Worm (Caenorhabditis elegans) whole organism, L4 larva: ENCODE measurements around the gene Y39A1C.1.

Experiments
- F26F4.8 ChIP-seq: fragments of 200-800 bp; sonication (Bioruptor generic); conservative IDR thresholded peaks from 2 replicates; pipeline ENCODE4 v1.3.6; 2022; ENCODE audit warnings: missing genetic modification characterization, missing compliant biosample characterization
- R02D3.7 ChIP-seq: fragments of 150-350 bp; sonication (generic microtip); optimal IDR thresholded peaks from 3 replicates; lab custom pipeline; 2014; ENCODE audit warnings: missing biosample characterization, missing genetic modification characterization
- ceh-28 ChIP-seq: fragments of 150-350 bp; optimal IDR thresholded peaks from 2 replicates; lab custom pipeline; 2014; ENCODE audit warnings: missing biosample characterization, missing genetic modification reagents, missing genetic modification characterization
- nhr-76 ChIP-seq: fragments of 150-350 bp; optimal IDR thresholded peaks from 2 replicates; lab custom pipeline; 2014; ENCODE audit warnings: missing biosample characterization, missing genetic modification characterization
- php-3 ChIP-seq: fragments of 200-800 bp; sonication (Bioruptor generic); IDR thresholded peaks from 2 replicates; pipeline ENCODE4 v1.3.6; 2022; ENCODE audit warnings: missing genetic modification reagents, missing genetic modification characterization, missing compliant biosample characterization
- unc-39 ChIP-seq: sonication (generic microtip); optimal IDR thresholded peaks from 2 replicates; lab custom pipeline; 2017; ENCODE audit warnings: missing biosample characterization, missing genetic modification characterization
- unc-62 ChIP-seq, 3 experiments: fragments of 150-350 bp in 1 of 3; sonication (generic microtip); optimal IDR thresholded peaks in 2 of 3; peaks in 1 of 3; 1 replicate in 1 of 3; 2 replicates in 2 of 3; lab custom pipeline; 2014 to 2017; ENCODE audit warnings: missing biosample characterization in 3 of 3, missing genetic modification characterization in 3 of 3, missing genetic modification reagents in 3 of 3, missing genotype in 1 of 3
- zip-11 ChIP-seq: fragments of 200-800 bp; sonication (Bioruptor generic); IDR thresholded peaks from 2 replicates; pipeline ENCODE4 v1.3.6; 2022; ENCODE audit warnings: missing genetic modification characterization, missing compliant biosample characterization
- ztf-11 ChIP-seq: fragments of 150-350 bp; optimal IDR thresholded peaks from 2 replicates; lab custom pipeline; 2014; ENCODE audit warnings: missing biosample characterization, missing genetic modification characterization

- TF ChIP-seq nhr-76 (tag; lab: Kevin White, UChicago), result no peak
- TF ChIP-seq php-3 (GFP tag; lab: Robert Waterston, UW), result no peak
- no peak for TF ChIP-seq unc-62 (GFP tag; optimal IDR thresholded peaks at IDR 0.05 in 1 of 2; lab: Kevin White, UChicago)
- no peak for TF ChIP-seq unc-62 (tag; optimal IDR thresholded peaks at IDR 0.05; lab: Kevin White, UChicago)
- no peak for TF ChIP-seq ceh-28
- no peak for TF ChIP-seq ztf-11 (tag; lab: Kevin White, UChicago)
- TF ChIP-seq zip-11 (GFP tag; lab: Robert Waterston, UW), result no peak
- no peak for TF ChIP-seq F26F4.8 (GFP tag; lab: Robert Waterston, UW)
- no peak for TF ChIP-seq unc-39 (tag; lab: Kevin White, UChicago)
- no peak for TF ChIP-seq R02D3.7 (tag; lab: Kevin White, UChicago)
Measured at ce11 chrIII:10855398-10855880, at the start of gene Y39A1C.1.
